Worm (Caenorhabditis elegans): ENCODE results near the gene ZK512.1.
A peak's percentile ranks its signal among the peaks of the same experiment; 100 is the strongest.

Gene ZK512.1

ce11 chrIII:9138601-9139000 lies 23.9 kb downstream of the ZK512.1 start, which contains the start of gene ZK512.7:
TSS of gene ZK512.7 (minus strand) at chrIII:9138701.
- TF ChIP-seq dao-5 (tag; optimal IDR thresholded peaks at IDR 0.05) (no peak), him-1 (tag; optimal IDR thresholded peaks at IDR 0.05) (no peak), W03F9.2 (tag; optimal IDR thresholded peaks at IDR 0.05) (no peak)

ce11 chrIII:9143911-9144310 lies 29.2 kb downstream of the ZK512.1 start, which contains the start of gene ZK512.11:
TSS of gene ZK512.11 (plus strand) at chrIII:9144211.
- no peak for TF ChIP-seq W03F9.2 (tag; optimal IDR thresholded peaks at IDR 0.05)
- no peak for TF ChIP-seq dao-5 (tag; optimal IDR thresholded peaks at IDR 0.05)
- TF ChIP-seq him-1 (tag; optimal IDR thresholded peaks at IDR 0.05) = no peak

- TF ChIP-seq him-1 (tag; optimal IDR thresholded peaks at IDR 0.05) (no peak), dao-5 (tag; optimal IDR thresholded peaks at IDR 0.05) (no peak), W03F9.2 (tag; optimal IDR thresholded peaks at IDR 0.05) (peak; percentile 65)
Measured at ce11 chrIII:9144744-9145390, 30.1 kb downstream of the ZK512.1 start, which contains the start of the genes ZK512.2 and ZK512.4. TSS of gene ZK512.2 (minus strand) at chrIII:9144794. TSS of gene ZK512.4 (plus strand) at chrIII:9145340.

ce11 chrIII:9145765-9146164 lies 31.0 kb downstream of the ZK512.1 start, which contains the start of gene ZK512.8:
TSS of gene ZK512.8 (plus strand) at chrIII:9146065.
- TF ChIP-seq dao-5 (tag; optimal IDR thresholded peaks at IDR 0.05) = no peak

- TF ChIP-seq dao-5 (tag; optimal IDR thresholded peaks at IDR 0.05) (no peak), W03F9.2 (tag; optimal IDR thresholded peaks at IDR 0.05) (no peak), him-1 (tag; optimal IDR thresholded peaks at IDR 0.05) (no peak)
Measured at ce11 chrIII:9149132-9149531, 34.4 kb downstream of the ZK512.1 start.

ce11 chrIII:9151782-9152181 lies 37.0 kb downstream of the ZK512.1 start:
- no peak for TF ChIP-seq him-1 (tag; optimal IDR thresholded peaks at IDR 0.05)
- no peak for TF ChIP-seq dao-5 (tag; optimal IDR thresholded peaks at IDR 0.05)
- no peak for TF ChIP-seq W03F9.2 (tag; optimal IDR thresholded peaks at IDR 0.05)

ce11 chrIII:9152950-9153349 lies 38.2 kb downstream of the ZK512.1 start:
- TF ChIP-seq him-1 (tag; optimal IDR thresholded peaks at IDR 0.05) (no peak), dao-5 (tag; optimal IDR thresholded peaks at IDR 0.05) (no peak), W03F9.2 (tag; optimal IDR thresholded peaks at IDR 0.05) (no peak)

ce11 chrIII:9153809-9154208 lies 39.1 kb downstream of the ZK512.1 start, which contains the start of gene nhl-1:
TSS of gene nhl-1 (minus strand) at chrIII:9153909.
- TF ChIP-seq him-1 (tag; optimal IDR thresholded peaks at IDR 0.05) (no peak), W03F9.2 (tag; optimal IDR thresholded peaks at IDR 0.05) (no peak), dao-5 (tag; optimal IDR thresholded peaks at IDR 0.05) (no peak)

ce11 chrIII:9154766-9155165 lies 40.0 kb downstream of the ZK512.1 start, which contains the start of gene irld-34:
TSS of gene irld-34 (plus strand) at chrIII:9155066.
- TF ChIP-seq dao-5 (tag; optimal IDR thresholded peaks at IDR 0.05) = no peak
- TF ChIP-seq him-1 (tag; optimal IDR thresholded peaks at IDR 0.05) = no peak
- TF ChIP-seq W03F9.2 (tag; optimal IDR thresholded peaks at IDR 0.05) = no peak

- TF ChIP-seq W03F9.2 (tag; optimal IDR thresholded peaks at IDR 0.05) (no peak), him-1 (tag; optimal IDR thresholded peaks at IDR 0.05) (no peak), dao-5 (tag; optimal IDR thresholded peaks at IDR 0.05) (no peak)
Measured at ce11 chrIII:9161553-9161952, 46.8 kb downstream of the ZK512.1 start, which contains the start of gene ptr-9. TSS of gene ptr-9 (minus strand) at chrIII:9161653.

ce11 chrIII:9162634-9163118 lies 47.9 kb downstream of the ZK512.1 start, which contains the start of gene dgk-3:
TSS of gene dgk-3 (plus strand) at chrIII:9163068.
- TF ChIP-seq W03F9.2 (tag; optimal IDR thresholded peaks at IDR 0.05) (no peak), dao-5 (tag; optimal IDR thresholded peaks at IDR 0.05) (no peak), him-1 (tag; optimal IDR thresholded peaks at IDR 0.05) (no peak)
